Fruit fly (Drosophila melanogaster) whole organism, embryonic: ENCODE results near the gene CG42716.

Experiments used
- ATbp ChIP-seq: fragments of 200-800 bp; sonication (Bioruptor generic); optimal IDR thresholded peaks from 2 replicates; lab custom pipeline; 2017; ENCODE audit warnings: missing biosample characterization, mild to moderate bottlenecking, missing genetic modification characterization, missing genetic modification reagents
- Aef1 ChIP-seq: fragments of 200-800 bp; sonication (Bioruptor generic); IDR thresholded peaks from 3 replicates; pipeline ENCODE4 v1.3.6; 2022; ENCODE audit warnings: missing biosample characterization, missing genetic modification characterization
- B-H2 ChIP-seq: fragments of 200-800 bp; sonication (Bioruptor generic); optimal IDR thresholded peaks from 2 replicates; lab custom pipeline; 2018; ENCODE audit warnings: missing biosample characterization, mild to moderate bottlenecking, missing genetic modification characterization
- Blimp-1 ChIP-seq: fragments of 200-800 bp; sonication (Bioruptor generic); optimal IDR thresholded peaks from 3 replicates; lab custom pipeline; 2018; ENCODE audit warnings: missing biosample characterization, missing genetic modification characterization, mild to moderate bottlenecking, moderate library complexity, missing genetic modification reagents
- CG10979 ChIP-seq: fragments of 200-800 bp; sonication (Bioruptor generic); optimal IDR thresholded peaks from 2 replicates; lab custom pipeline; 2018; ENCODE audit warnings: missing biosample characterization, mild to moderate bottlenecking, missing genetic modification characterization, moderate library complexity
- CG12219 ChIP-seq: fragments of 200-800 bp; sonication (Bioruptor generic); optimal IDR thresholded peaks from 3 replicates; lab custom pipeline; 2018; ENCODE audit warnings: missing biosample characterization, mild to moderate bottlenecking, missing genetic modification characterization
- CG12299 ChIP-seq: fragments of 200-800 bp; sonication (Bioruptor generic); optimal IDR thresholded peaks from 2 replicates; lab custom pipeline; 2018; ENCODE audit warnings: missing biosample characterization, mild to moderate bottlenecking, missing genetic modification characterization
- CG1233 ChIP-seq: fragments of 200-800 bp; sonication (Bioruptor generic); optimal IDR thresholded peaks from 4 replicates; lab custom pipeline; 2018; ENCODE audit warnings: missing biosample characterization, mild to moderate bottlenecking, missing genetic modification characterization
- CG12769 ChIP-seq: fragments of 200-800 bp; sonication (Bioruptor generic); optimal IDR thresholded peaks from 2 replicates; lab custom pipeline; 2019; ENCODE audit warnings: missing biosample characterization, mild to moderate bottlenecking, missing genetic modification characterization, moderate library complexity
- CG12942 ChIP-seq: fragments of 200-800 bp; sonication (Bioruptor generic); optimal IDR thresholded peaks from 3 replicates; lab custom pipeline; 2016; ENCODE audit warnings: missing biosample characterization, missing genetic modification characterization
- CG13624 ChIP-seq: fragments of 200-800 bp; sonication (Bioruptor generic); optimal IDR thresholded peaks from 2 replicates; lab custom pipeline; 2016; ENCODE audit warnings: missing biosample characterization, missing genetic modification characterization
- CG15514 ChIP-seq: fragments of 200-800 bp; sonication (Bioruptor generic); optimal IDR thresholded peaks from 3 replicates; lab custom pipeline; 2017; ENCODE audit warnings: missing biosample characterization, missing genetic modification characterization, mild to moderate bottlenecking, moderate library complexity, missing genetic modification reagents
- CG1603 ChIP-seq: fragments of 200-800 bp; sonication (Bioruptor generic); optimal IDR thresholded peaks from 2 replicates; lab custom pipeline; 2019; ENCODE audit warnings: missing biosample characterization, mild to moderate bottlenecking, missing genetic modification characterization, moderate library complexity
- CG17359 ChIP-seq: fragments of 200-800 bp; sonication (Bioruptor generic); optimal IDR thresholded peaks from 3 replicates; lab custom pipeline; 2018; ENCODE audit warnings: missing biosample characterization, mild to moderate bottlenecking, missing genetic modification characterization, moderate library complexity
- CG17361 ChIP-seq: fragments of 200-800 bp; sonication (Bioruptor generic); IDR thresholded peaks from 3 replicates; pipeline ENCODE4 v1.3.6; 2022; ENCODE audit warnings: missing biosample characterization, missing genetic modification characterization
- CG33213 ChIP-seq: fragments of 200-800 bp; sonication (Bioruptor generic); optimal IDR thresholded peaks from 3 replicates; lab custom pipeline; 2016; ENCODE audit warnings: missing biosample characterization, missing genetic modification characterization
- CG43689 ChIP-seq: fragments of 200-800 bp; sonication (Bioruptor generic); IDR thresholded peaks from 2 replicates; pipeline ENCODE4 v1.3.6; 2022; ENCODE audit warnings: missing biosample characterization, missing genetic modification characterization
- CG6175 ChIP-seq: fragments of 200-800 bp; sonication (Bioruptor generic); IDR thresholded peaks from 3 replicates; pipeline ENCODE4 v1.3.6; 2022; ENCODE audit warnings: missing biosample characterization, missing genetic modification characterization
- CG7839 ChIP-seq: fragments of 200-800 bp; sonication (Bioruptor generic); optimal IDR thresholded peaks from 3 replicates; lab custom pipeline; 2018; ENCODE audit warnings: missing biosample characterization, mild to moderate bottlenecking, missing genetic modification characterization, moderate library complexity
- CTCF ChIP-seq: fragments of 200-800 bp; sonication (Bioruptor generic); optimal IDR thresholded peaks from 2 replicates; lab custom pipeline; 2017; ENCODE audit warnings: missing biosample characterization, mild to moderate bottlenecking, missing genetic modification characterization, moderate library complexity
- CrebB ChIP-seq: fragments of 200-800 bp; sonication (Bioruptor generic); optimal IDR thresholded peaks from 3 replicates; lab custom pipeline; 2018; ENCODE audit warnings: missing biosample characterization, mild to moderate bottlenecking, missing genetic modification characterization
- Dad ChIP-seq: fragments of 200-800 bp; sonication (Bioruptor generic); optimal IDR thresholded peaks from 3 replicates; lab custom pipeline; 2016; ENCODE audit warnings: missing biosample characterization, missing genetic modification characterization
- Doc3 ChIP-seq: fragments of 200-800 bp; sonication (Bioruptor generic); IDR thresholded peaks from 3 replicates; pipeline ENCODE4 v1.3.6; 2022; ENCODE audit warnings: missing biosample characterization, missing genetic modification characterization; ENCODE audit not compliant: partially characterized antibody
- Dref ChIP-seq: fragments of 200-800 bp; sonication (Bioruptor generic); IDR thresholded peaks from 2 replicates; pipeline ENCODE4 v1.3.6; 2022; ENCODE audit warnings: missing biosample characterization, missing genetic modification characterization
- Drgx ChIP-seq: fragments of 200-800 bp; sonication (Bioruptor generic); IDR thresholded peaks from 2 replicates; pipeline ENCODE4 v1.3.6; 2022; ENCODE audit warnings: missing biosample characterization, missing genetic modification characterization
- Fer3 ChIP-seq: fragments of 200-800 bp; sonication (Bioruptor generic); optimal IDR thresholded peaks from 2 replicates; lab custom pipeline; 2018; ENCODE audit warnings: missing biosample characterization, mild to moderate bottlenecking, missing genetic modification characterization, moderate library complexity
- Hand ChIP-seq: fragments of 200-800 bp; sonication (Bioruptor generic); optimal IDR thresholded peaks from 2 replicates; lab custom pipeline; 2017; ENCODE audit warnings: mild to moderate bottlenecking, missing biosample characterization, missing genetic modification reagents, missing genetic modification characterization
- Hr3 ChIP-seq: fragments of 200-800 bp; sonication (Bioruptor generic); optimal IDR thresholded peaks from 3 replicates; lab custom pipeline; 2016; ENCODE audit warnings: missing biosample characterization, missing genetic modification characterization
- Nf-YA ChIP-seq: fragments of 200-800 bp; sonication (Bioruptor generic); IDR thresholded peaks from 2 replicates; pipeline ENCODE4 v1.3.6; 2022; ENCODE audit warnings: missing biosample characterization, missing genetic modification characterization
- Nf-YC ChIP-seq: fragments of 200-800 bp; optimal IDR thresholded peaks from 3 replicates; lab custom pipeline; 2019; ENCODE audit warnings: missing biosample characterization, mild to moderate bottlenecking, missing genetic modification characterization, moderate library complexity
- Spps ChIP-seq: fragments of 200-800 bp; sonication (Bioruptor generic); optimal IDR thresholded peaks from 2 replicates; lab custom pipeline; 2018; ENCODE audit warnings: missing biosample characterization, mild to moderate bottlenecking, missing genetic modification characterization
- Vsx1 ChIP-seq: fragments of 200-800 bp; sonication (Bioruptor generic); optimal IDR thresholded peaks from 2 replicates; lab custom pipeline; 2017; ENCODE audit warnings: missing biosample characterization, mild to moderate bottlenecking, missing genetic modification characterization, missing genetic modification reagents
- abd-A ChIP-seq: fragments of 200-800 bp; sonication (Bioruptor generic); optimal IDR thresholded peaks from 3 replicates; lab custom pipeline; 2019; ENCODE audit warnings: missing biosample characterization, mild to moderate bottlenecking, missing genetic modification characterization, moderate library complexity
- bcd ChIP-seq: fragments of 200-800 bp; sonication (Bioruptor generic); optimal IDR thresholded peaks from 2 replicates; lab custom pipeline; 2017; ENCODE audit warnings: missing biosample characterization, mild to moderate bottlenecking, missing genetic modification characterization
- bsh ChIP-seq, 2 experiments: fragments of 200-800 bp; sonication (Bioruptor generic); optimal IDR thresholded peaks; 2 replicates each; lab custom pipeline; 2017 to 2018; ENCODE audit warnings: mild to moderate bottlenecking in 2 of 2, missing biosample characterization in 2 of 2, missing genetic modification characterization in 2 of 2, moderate library complexity in 1 of 2
- cg ChIP-seq: fragments of 200-800 bp; sonication (Bioruptor generic); optimal IDR thresholded peaks from 3 replicates; lab custom pipeline; 2019; ENCODE audit warnings: missing biosample characterization, mild to moderate bottlenecking, missing genetic modification characterization, moderate library complexity
- chm ChIP-seq: fragments of 200-800 bp; sonication (Bioruptor generic); IDR thresholded peaks from 2 replicates; pipeline ENCODE4 v1.3.6; 2022; ENCODE audit warnings: missing biosample characterization, missing genetic modification characterization
- danr ChIP-seq: fragments of 200-800 bp; sonication (Bioruptor generic); IDR thresholded peaks from 2 replicates; pipeline ENCODE4 v1.3.6; 2022; ENCODE audit warnings: missing biosample characterization, missing genetic modification characterization
- dimm ChIP-seq: fragments of 200-800 bp; sonication (Bioruptor generic); IDR thresholded peaks from 2 replicates; pipeline ENCODE4 v1.3.6; 2022; ENCODE audit warnings: missing biosample characterization, missing genetic modification characterization
- eyg ChIP-seq: fragments of 200-800 bp; sonication (Bioruptor generic); optimal IDR thresholded peaks from 3 replicates; lab custom pipeline; 2016; ENCODE audit warnings: missing biosample characterization, missing genetic modification characterization
- fd64A ChIP-seq: fragments of 200-800 bp; sonication (Bioruptor generic); optimal IDR thresholded peaks from 3 replicates; lab custom pipeline; 2018; ENCODE audit warnings: missing biosample characterization, mild to moderate bottlenecking, missing genetic modification characterization
- ftz-f1 ChIP-seq: fragments of 200-800 bp; sonication (Bioruptor generic); optimal IDR thresholded peaks from 2 replicates; lab custom pipeline; 2016; ENCODE audit warnings: missing biosample characterization, missing genetic modification characterization
- gcm2 ChIP-seq: fragments of 200-800 bp; sonication (Bioruptor generic); optimal IDR thresholded peaks from 2 replicates; lab custom pipeline; 2016; ENCODE audit warnings: missing biosample characterization, missing genetic modification characterization
- her ChIP-seq: fragments of 200-800 bp; sonication (Bioruptor generic); optimal IDR thresholded peaks from 2 replicates; lab custom pipeline; 2016; ENCODE audit warnings: missing biosample characterization, missing genetic modification characterization
- lilli ChIP-seq: fragments of 200-800 bp; sonication (Bioruptor generic); optimal IDR thresholded peaks from 3 replicates; lab custom pipeline; 2016; ENCODE audit warnings: missing biosample characterization, missing genetic modification characterization
- nmo ChIP-seq: fragments of 200-800 bp; sonication (Bioruptor generic); optimal IDR thresholded peaks from 2 replicates; lab custom pipeline; 2018; ENCODE audit warnings: missing biosample characterization, mild to moderate bottlenecking, missing genetic modification characterization, moderate library complexity
- pfk ChIP-seq: fragments of 200-800 bp; sonication (Bioruptor generic); optimal IDR thresholded peaks from 2 replicates; lab custom pipeline; 2018; ENCODE audit warnings: missing biosample characterization, mild to moderate bottlenecking, missing genetic modification characterization, moderate library complexity
- pros ChIP-seq: fragments of 200-800 bp; sonication (Bioruptor generic); optimal IDR thresholded peaks from 3 replicates; lab custom pipeline; 2019; ENCODE audit warnings: missing biosample characterization, mild to moderate bottlenecking, missing genetic modification characterization, moderate library complexity
- pum ChIP-seq: fragments of 200-800 bp; sonication (Bioruptor generic); optimal IDR thresholded peaks from 2 replicates; lab custom pipeline; 2016; ENCODE audit warnings: missing biosample characterization, missing genetic modification characterization
- sima ChIP-seq: fragments of 200-800 bp; sonication (Bioruptor generic); optimal IDR thresholded peaks from 2 replicates; lab custom pipeline; 2016; ENCODE audit warnings: missing biosample characterization, missing genetic modification characterization
- wdn ChIP-seq: fragments of 200-800 bp; sonication (Bioruptor generic); IDR thresholded peaks from 2 replicates; pipeline ENCODE4 v1.3.6; 2022; ENCODE audit warnings: missing biosample characterization, missing genetic modification characterization

CG42716 gene

dm6 chr3L:16024276-16025019 lies 9.1 kb upstream of the CG42716 start (continued):
- TF ChIP-seq Dad (GFP tag; lab: Kevin White, UChicago) (no peak), Hr3 (no peak), CG6175 (GFP tag; lab: Robert Waterston, UW) (no peak), CG15514 (GFP tag; lab: Kevin White, UChicago) (no peak), CG12769 (tag; lab: Kevin White, UChicago) (no peak), CG13624 (GFP tag; lab: Kevin White, UChicago) (no peak), Drgx (GFP tag; lab: Robert Waterston, UW) (no peak), Nf-YC (tag; lab: Kevin White, UChicago) (no peak), Hand (GFP tag; lab: Kevin White, UChicago) (no peak), nmo (GFP tag; lab: Kevin White, UChicago) (peak; percentile 35), ATbp (GFP tag; lab: Kevin White, UChicago) (no peak), her (GFP tag; lab: Kevin White, UChicago) (no peak), CG12219 (GFP tag; lab: Kevin White, UChicago) (no peak), CrebB (no peak), Dref (no peak), CG33213 (GFP tag; lab: Kevin White, UChicago) (no peak), dimm (no peak), CG12299 (tag; lab: Kevin White, UChicago) (no peak), Doc3 (no peak), CG10979 (tag; lab: Kevin White, UChicago) (peak; percentile 50), sima (GFP tag; lab: Kevin White, UChicago) (no peak), Fer3 (tag; lab: Kevin White, UChicago) (no peak), bcd (no peak), Vsx1 (no peak), gcm2 (GFP tag; lab: Kevin White, UChicago) (no peak), CG1233 (no peak), CG1603 (tag; lab: Kevin White, UChicago) (peak; percentile 13), CG17361 (peak; percentile 56), danr (GFP tag; lab: Robert Waterston, UW) (no peak), chm (GFP tag; lab: Robert Waterston, UW) (no peak), bsh (GFP tag; optimal IDR thresholded peaks at IDR 0.05; lab: Kevin White, UChicago) (peak in 1 of 2 experiments; percentile 8), CG12942 (GFP tag; lab: Kevin White, UChicago) (no peak), fd64A (GFP tag; lab: Kevin White, UChicago) (no peak), Blimp-1 (GFP tag; lab: Kevin White, UChicago) (peak; percentile 27), CG43689 (GFP tag; lab: Robert Waterston, UW) (no peak), lilli (GFP tag; lab: Kevin White, UChicago) (no peak), pum (GFP tag; lab: Kevin White, UChicago) (no peak), Nf-YA (GFP tag; lab: Robert Waterston, UW) (no peak), Spps (tag; lab: Kevin White, UChicago) (no peak), B-H2 (GFP tag; lab: Kevin White, UChicago) (no peak), cg (no peak), CG17359 (no peak), wdn (GFP tag; lab: Robert Waterston, UW) (no peak), eyg (no peak), pros (GFP tag; lab: Kevin White, UChicago) (no peak), ftz-f1 (GFP tag; lab: Kevin White, UChicago) (no peak), pfk (GFP tag; lab: Kevin White, UChicago) (no peak), CTCF (no peak), abd-A (tag; lab: Kevin White, UChicago) (no peak), Aef1 (no peak), CG7839 (tag; lab: Kevin White, UChicago) (peak; percentile 3)
